Worm (Caenorhabditis elegans) whole organism, L4 larva: Measurements from ENCODE around the gene F08D12.15.

ENCODE experiments used
- F26F4.8 ChIP-seq: fragments of 200-800 bp; sonication (Bioruptor generic); conservative IDR thresholded peaks from 2 replicates; pipeline ENCODE4 v1.3.6; 2022; ENCODE audit warnings: missing genetic modification characterization, missing compliant biosample characterization
- R02D3.7 ChIP-seq: fragments of 150-350 bp; sonication (generic microtip); optimal IDR thresholded peaks from 3 replicates; lab custom pipeline; 2014; ENCODE audit warnings: missing biosample characterization, missing genetic modification characterization
- T26A8.4 ChIP-seq: fragments of 200-800 bp; sonication (Bioruptor generic); IDR thresholded peaks from 2 replicates; pipeline ENCODE4 v1.3.6; 2022; ENCODE audit warnings: missing genetic modification characterization, missing compliant biosample characterization
- ZK337.2 ChIP-seq: fragments of 200-800 bp; sonication (Bioruptor generic); IDR thresholded peaks from 2 replicates; pipeline ENCODE4 v1.3.6; 2022; ENCODE audit warnings: missing genetic modification reagents, missing genetic modification characterization, missing compliant biosample characterization
- aha-1 ChIP-seq: fragments of 150-350 bp; peaks from one replicate; lab custom pipeline; 2014; ENCODE audit warnings: missing biosample characterization, missing genetic modification characterization
- ceh-20 ChIP-seq: fragments of 200-800 bp; sonication (Bioruptor generic); IDR thresholded peaks from 2 replicates; pipeline ENCODE4 v1.3.6; 2022; ENCODE audit warnings: missing genetic modification reagents, missing genetic modification characterization, missing compliant biosample characterization
- ceh-32 ChIP-seq: sonication (generic microtip); optimal IDR thresholded peaks from 2 replicates; lab custom pipeline; 2016; ENCODE audit warnings: mild to moderate bottlenecking, missing genetic modification characterization, missing compliant biosample characterization; ENCODE audit not compliant: poor library complexity
- ceh-44 ChIP-seq: fragments of 200-800 bp; sonication (Bioruptor generic); IDR thresholded peaks from 2 replicates; pipeline ENCODE4 v1.3.6; 2022; ENCODE audit warnings: missing genetic modification reagents, missing genetic modification characterization, missing compliant biosample characterization
- ceh-62 ChIP-seq: sonication (generic microtip); optimal IDR thresholded peaks from 2 replicates; lab custom pipeline; 2017; ENCODE audit warnings: missing biosample characterization, missing genetic modification characterization
- ctbp-1 ChIP-seq: fragments of 200-800 bp; sonication (Bioruptor generic); IDR thresholded peaks from 2 replicates; pipeline ENCODE4 v1.3.6; 2022; ENCODE audit warnings: missing genetic modification reagents, missing genetic modification characterization, missing compliant biosample characterization
- daf-19 ChIP-seq: fragments of 200-800 bp; sonication (Bioruptor generic); conservative IDR thresholded peaks from 2 replicates; pipeline ENCODE4 v1.3.6; 2022; ENCODE audit warnings: missing genetic modification characterization, missing compliant biosample characterization
- dmd-8 ChIP-seq: fragments of 200-800 bp; sonication (Bioruptor generic); IDR thresholded peaks from 2 replicates; pipeline ENCODE4 v1.3.6; 2022; ENCODE audit warnings: missing genetic modification characterization, missing compliant biosample characterization
- dmd-9 ChIP-seq: fragments of 200-800 bp; sonication (Bioruptor generic); IDR thresholded peaks from 2 replicates; pipeline ENCODE4 v1.3.6; 2022; ENCODE audit warnings: missing genetic modification reagents, missing genetic modification characterization, missing compliant biosample characterization
- dpl-1 ChIP-seq: fragments of 150-350 bp; optimal IDR thresholded peaks from 2 replicates; lab custom pipeline; 2014; ENCODE audit warnings: missing biosample characterization, missing genetic modification reagents, missing genetic modification characterization
- duxl-1 ChIP-seq: sonication (generic microtip); optimal IDR thresholded peaks from 2 replicates; lab custom pipeline; 2016; ENCODE audit warnings: mild to moderate bottlenecking, missing genetic modification characterization, moderate library complexity, missing compliant biosample characterization; ENCODE audit not compliant: poor library complexity
- dve-1 ChIP-seq: sonication (generic microtip); optimal IDR thresholded peaks from 2 replicates; lab custom pipeline; 2017; ENCODE audit warnings: antibody characterized with exemption, mild to moderate bottlenecking, missing genetic modification characterization, missing compliant biosample characterization; ENCODE audit not compliant: insufficient read depth
- hif-1 ChIP-seq, 2 experiments: sonication (generic microtip); optimal IDR thresholded peaks; 2 replicates each; lab custom pipeline; 2016 to 2017; ENCODE audit warnings: missing compliant biosample characterization in 2 of 2, missing genetic modification characterization in 2 of 2, missing genetic modification reagents in 2 of 2, missing genotype in 2 of 2, mild to moderate bottlenecking in 1 of 2
- jun-1 ChIP-seq: fragments of 150-350 bp; optimal IDR thresholded peaks from 2 replicates; lab custom pipeline; 2014; ENCODE audit warnings: missing biosample characterization, missing genetic modification reagents, missing genetic modification characterization
- lim-7 ChIP-seq: fragments of 200-800 bp; sonication (Bioruptor generic); IDR thresholded peaks from 2 replicates; pipeline ENCODE4 v1.3.6; 2022; ENCODE audit warnings: missing genetic modification characterization, missing compliant biosample characterization
- lin-29 ChIP-seq: fragments of 200-800 bp; sonication (Bioruptor generic); IDR thresholded peaks from 2 replicates; pipeline ENCODE4 v1.3.6; 2022; ENCODE audit warnings: missing genetic modification reagents, missing genetic modification characterization, missing compliant biosample characterization
- lin-39 ChIP-seq: fragments of 150-350 bp; optimal IDR thresholded peaks from 2 replicates; lab custom pipeline; 2014; ENCODE audit warnings: missing biosample characterization, missing genetic modification reagents, missing genetic modification characterization
- lsy-2 ChIP-seq, 2 experiments: fragments of 150-350 bp in 1 of 2; sonication (generic microtip) in 1 of 2; optimal IDR thresholded peaks; 2 replicates each; lab custom pipeline; 2014 to 2017; ENCODE audit warnings: missing biosample characterization in 2 of 2, missing genetic modification characterization in 2 of 2
- madf-5 ChIP-seq, 2 experiments: fragments of 200-800 bp; sonication (Bioruptor generic); IDR thresholded peaks; 2 replicates each; pipeline ENCODE4 v1.3.6; 2022; ENCODE audit warnings: missing compliant biosample characterization in 2 of 2, missing genetic modification characterization in 2 of 2
- mxl-3 ChIP-seq: fragments of 200-800 bp; sonication (Bioruptor generic); optimal IDR thresholded peaks from 2 replicates; lab custom pipeline; 2018; ENCODE audit warnings: mild to moderate bottlenecking, missing genetic modification characterization, missing compliant biosample characterization
- nhr-10 ChIP-seq: fragments of 150-350 bp; optimal IDR thresholded peaks from 2 replicates; lab custom pipeline; 2014; ENCODE audit warnings: missing biosample characterization, missing genetic modification characterization
- nhr-11 ChIP-seq: fragments of 150-350 bp; optimal IDR thresholded peaks from 2 replicates; lab custom pipeline; 2014; ENCODE audit warnings: missing biosample characterization, missing genetic modification characterization
- nhr-111 ChIP-seq: fragments of 200-800 bp; sonication (Bioruptor generic); optimal IDR thresholded peaks from 2 replicates; lab custom pipeline; 2018; ENCODE audit warnings: mild to moderate bottlenecking, missing genetic modification characterization, missing compliant biosample characterization
- nhr-28 ChIP-seq: fragments of 150-350 bp; optimal IDR thresholded peaks from 2 replicates; lab custom pipeline; 2014; ENCODE audit warnings: missing biosample characterization, missing genetic modification characterization
- nhr-6 ChIP-seq: fragments of 150-350 bp; optimal IDR thresholded peaks from 2 replicates; lab custom pipeline; 2014; ENCODE audit warnings: missing biosample characterization, missing genetic modification characterization
- nhr-77 ChIP-seq: fragments of 150-350 bp; optimal IDR thresholded peaks from 2 replicates; lab custom pipeline; 2014; ENCODE audit warnings: missing biosample characterization, missing genetic modification characterization
- php-3 ChIP-seq: fragments of 200-800 bp; sonication (Bioruptor generic); IDR thresholded peaks from 2 replicates; pipeline ENCODE4 v1.3.6; 2022; ENCODE audit warnings: missing genetic modification reagents, missing genetic modification characterization, missing compliant biosample characterization
- saeg-2 ChIP-seq: fragments of 200-800 bp; sonication (Bioruptor generic); IDR thresholded peaks from 2 replicates; pipeline ENCODE4 v1.3.6; 2022; ENCODE audit warnings: missing genetic modification reagents, missing genetic modification characterization, missing compliant biosample characterization
- set-16 ChIP-seq: fragments of 200-800 bp; sonication (Bioruptor generic); IDR thresholded peaks from 2 replicates; pipeline ENCODE4 v1.3.6; 2022; ENCODE audit warnings: missing genetic modification reagents, missing genetic modification characterization, missing compliant biosample characterization
- skn-1 ChIP-seq: fragments of 150-350 bp; optimal IDR thresholded peaks from 2 replicates; lab custom pipeline; 2014; ENCODE audit warnings: missing biosample characterization, missing genetic modification characterization
- snpc-4 ChIP-seq: fragments of 150-350 bp; optimal IDR thresholded peaks from 2 replicates; lab custom pipeline; 2014; ENCODE audit warnings: missing biosample characterization, missing genetic modification characterization
- spr-1 ChIP-seq: sonication (generic microtip); optimal IDR thresholded peaks from 2 replicates; lab custom pipeline; 2016; ENCODE audit warnings: mild to moderate bottlenecking, missing genetic modification characterization, missing compliant biosample characterization
- tra-1 ChIP-seq: fragments of 200-800 bp; sonication (Bioruptor generic); IDR thresholded peaks from 2 replicates; pipeline ENCODE4 v1.3.6; 2022; ENCODE audit warnings: missing genetic modification reagents, missing genetic modification characterization, missing compliant biosample characterization
- unc-130 ChIP-seq: sonication (generic microtip); optimal IDR thresholded peaks from 2 replicates; lab custom pipeline; 2016; ENCODE audit warnings: missing genetic modification reagents, missing genetic modification characterization, missing compliant biosample characterization
- unc-62 ChIP-seq, 3 experiments: fragments of 150-350 bp in 1 of 3; sonication (generic microtip); optimal IDR thresholded peaks in 2 of 3; peaks in 1 of 3; 1 replicate in 1 of 3; 2 replicates in 2 of 3; lab custom pipeline; 2014 to 2017; ENCODE audit warnings: missing biosample characterization in 3 of 3, missing genetic modification characterization in 3 of 3, missing genetic modification reagents in 3 of 3, missing genotype in 1 of 3
- ztf-11 ChIP-seq: fragments of 150-350 bp; optimal IDR thresholded peaks from 2 replicates; lab custom pipeline; 2014; ENCODE audit warnings: missing biosample characterization, missing genetic modification characterization

The F08D12.15 gene

ce11 chrII:2736156-2736728 is 30.2 kb upstream of the F08D12.15 start, which contains the start of gene T05A8.8 (continued):
- TF ChIP-seq F26F4.8 (GFP tag; lab: Robert Waterston, UW), result peak; percentile 70; the same call in 1 of the 2 replicates

DNA sequence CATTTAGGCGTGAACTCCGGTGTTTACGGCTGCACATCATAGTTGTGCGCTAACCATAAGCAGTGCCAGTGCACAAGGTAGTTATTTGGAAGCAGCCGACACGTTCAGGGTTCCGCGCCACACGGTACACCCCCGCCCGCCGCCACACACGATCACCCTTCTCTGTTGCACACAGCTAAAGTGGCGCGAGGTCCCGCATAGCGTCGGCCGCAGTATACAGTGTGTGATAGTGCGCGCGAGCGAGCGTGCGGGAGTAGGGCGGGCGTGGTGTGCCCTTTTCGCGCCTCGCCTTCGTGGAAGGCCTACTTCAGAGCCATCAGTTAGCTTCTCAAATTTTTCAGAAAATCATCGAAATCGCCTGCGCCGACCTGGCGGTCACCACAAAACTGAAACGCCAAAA is 29.5 kb upstream of the F08D12.15 start:
- no peak for TF ChIP-seq daf-19 (GFP tag; lab: Robert Waterston, UW)
- no peak for TF ChIP-seq T26A8.4
- TF ChIP-seq nhr-10 (tag; lab: Kevin White, UChicago), result no peak
- TF ChIP-seq dve-1 (tag; lab: Kevin White, UChicago), result no peak
- TF ChIP-seq set-16 (GFP tag; lab: Robert Waterston, UW), result peak; percentile 82
- TF ChIP-seq lim-7 (GFP tag; lab: Robert Waterston, UW), result peak; percentile 34; the same call in 1 of the 2 replicates
- TF ChIP-seq php-3 (GFP tag; lab: Robert Waterston, UW), result 0 out of 2 replicates have a peak, but pooled peaks have one; percentile 12
- TF ChIP-seq lin-29 (GFP tag; lab: Robert Waterston, UW), result 0 out of 2 replicates have a peak, but pooled peaks have one; percentile 19

- TF ChIP-seq ceh-32 (tag; lab: Kevin White, UChicago) (no peak), hif-1 (tag; optimal IDR thresholded peaks at IDR 0.05; lab: Kevin White, UChicago) (no peak), saeg-2 (GFP tag; lab: Robert Waterston, UW) (no peak), duxl-1 (no peak), dmd-8 (GFP tag; lab: Robert Waterston, UW) (no peak), ZK337.2 (no peak), nhr-111 (GFP tag; lab: Kevin White, UChicago) (no peak), unc-130 (GFP tag; lab: Kevin White, UChicago) (no peak), R02D3.7 (tag; lab: Kevin White, UChicago) (no peak), dpl-1 (GFP tag; lab: Kevin White, UChicago) (no peak)
Observed at ce11 chrII:2739619-2740018, 26.8 kb upstream of the F08D12.15 start, which contains the start of gene T05A8.6. TSS of gene T05A8.6 (minus strand) at chrII:2739719.

- TF ChIP-seq aha-1 (tag; lab: Kevin White, UChicago), result peak; percentile 16
- no peak for TF ChIP-seq nhr-77 (tag; lab: Kevin White, UChicago)
- TF ChIP-seq ceh-44 (GFP tag; lab: Robert Waterston, UW), result no peak
- TF ChIP-seq set-16 (GFP tag; lab: Robert Waterston, UW), result peak; percentile 96
- TF ChIP-seq lin-39 (tag; lab: Kevin White, UChicago), result no peak
- no peak for TF ChIP-seq unc-62 (GFP tag; optimal IDR thresholded peaks at IDR 0.05 in 1 of 2; lab: Kevin White, UChicago)
- TF ChIP-seq unc-62 (tag; optimal IDR thresholded peaks at IDR 0.05; lab: Kevin White, UChicago), result no peak
- TF ChIP-seq spr-1, result no peak
- no peak for TF ChIP-seq ceh-20 (GFP tag; lab: Robert Waterston, UW)
- TF ChIP-seq nhr-11 (tag; lab: Kevin White, UChicago), result no peak
- TF ChIP-seq dmd-9 (GFP tag; lab: Robert Waterston, UW), result no peak
- TF ChIP-seq saeg-2 (GFP tag; lab: Robert Waterston, UW), result 0 out of 2 replicates have a peak, but pooled peaks have one; percentile 24
- no peak for TF ChIP-seq ztf-11 (tag; lab: Kevin White, UChicago)
- no peak for TF ChIP-seq skn-1 (tag; lab: Kevin White, UChicago)
- no peak for TF ChIP-seq snpc-4 (tag; lab: Kevin White, UChicago)
- TF ChIP-seq madf-5 (GFP tag; IDR thresholded peaks at IDR 0.05; lab: Robert Waterston, UW), result no peak
- TF ChIP-seq nhr-111 (GFP tag; lab: Kevin White, UChicago), result no peak
- no peak for TF ChIP-seq jun-1 (tag; lab: Kevin White, UChicago)
- TF ChIP-seq ctbp-1, result no peak
- TF ChIP-seq tra-1, result no peak
- TF ChIP-seq nhr-28 (tag; lab: Kevin White, UChicago), result no peak
- TF ChIP-seq ceh-62 (tag; lab: Kevin White, UChicago), result no peak
- TF ChIP-seq lsy-2 (tag; optimal IDR thresholded peaks at IDR 0.05; lab: Kevin White, UChicago), result no peak
- TF ChIP-seq mxl-3 (GFP tag; lab: Kevin White, UChicago), result no peak
- no peak for TF ChIP-seq nhr-6 (tag; lab: Kevin White, UChicago)
Observed at ce11 chrII:2741405-2741804, 25.0 kb upstream of the F08D12.15 start.
